Worm (Caenorhabditis elegans) whole organism, mixed stage, embryonic: ENCODE data around the gene col-90.

Experiments used
- M03D4.4 ChIP-seq: sonication (generic microtip); optimal IDR thresholded peaks from 2 replicates; lab custom pipeline; 2017; ENCODE audit warnings: mild to moderate bottlenecking, missing genetic modification characterization, missing compliant biosample characterization
- bed-3 ChIP-seq: fragments of 200-800 bp; sonication (Bioruptor generic); optimal IDR thresholded peaks from 3 replicates; lab custom pipeline; 2018; ENCODE audit warnings: mild to moderate bottlenecking, missing genetic modification characterization, moderate library complexity, missing compliant biosample characterization
- blmp-1 ChIP-seq: fragments of 150-350 bp; optimal IDR thresholded peaks from 2 replicates; lab custom pipeline; 2014; ENCODE audit warnings: missing biosample characterization, missing genetic modification characterization
- ceh-39 ChIP-seq: fragments of 150-350 bp; optimal IDR thresholded peaks from 2 replicates; lab custom pipeline; 2014; ENCODE audit warnings: missing biosample characterization, missing genetic modification characterization
- ceh-83 ChIP-seq: fragments of 200-800 bp; sonication (Bioruptor generic); optimal IDR thresholded peaks from 2 replicates; lab custom pipeline; 2018; ENCODE audit warnings: mild to moderate bottlenecking, missing genetic modification characterization, missing compliant biosample characterization
- elt-1 ChIP-seq: sonication (generic microtip); optimal IDR thresholded peaks from 2 replicates; lab custom pipeline; 2017; ENCODE audit warnings: missing genetic modification characterization, mild to moderate bottlenecking, missing compliant biosample characterization, antibody characterized with exemption, moderate library complexity, borderline replicate concordance; ENCODE audit not compliant: insufficient read depth
- elt-3 ChIP-seq: fragments of 150-350 bp; optimal IDR thresholded peaks from 2 replicates; lab custom pipeline; 2014; ENCODE audit warnings: missing biosample characterization, missing genetic modification characterization
- flh-1 ChIP-seq: fragments of 200-800 bp; sonication (Bioruptor generic); optimal IDR thresholded peaks from 2 replicates; lab custom pipeline; 2018; ENCODE audit warnings: mild to moderate bottlenecking, missing genetic modification characterization, moderate library complexity, missing compliant biosample characterization
- ham-2 ChIP-seq: fragments of 200-800 bp; sonication (Bioruptor generic); optimal IDR thresholded peaks from 2 replicates; lab custom pipeline; 2018; ENCODE audit warnings: mild to moderate bottlenecking, missing genetic modification characterization, missing compliant biosample characterization
- hlh-1 ChIP-seq: fragments of 150-350 bp; optimal IDR thresholded peaks from 2 replicates; lab custom pipeline; 2014; ENCODE audit warnings: missing biosample characterization, missing genetic modification reagents, missing genetic modification characterization
- lin-13 ChIP-seq: fragments of 150-350 bp; optimal IDR thresholded peaks from 2 replicates; lab custom pipeline; 2014; ENCODE audit warnings: missing biosample characterization, missing genetic modification characterization
- lsy-2 ChIP-seq: fragments of 150-350 bp; optimal IDR thresholded peaks from 2 replicates; lab custom pipeline; 2014; ENCODE audit warnings: missing biosample characterization, missing genetic modification characterization
- mab-5 ChIP-seq: fragments of 150-350 bp; optimal IDR thresholded peaks from 2 replicates; lab custom pipeline; 2014; ENCODE audit warnings: missing biosample characterization, missing genetic modification characterization
- mep-1 ChIP-seq: fragments of 150-350 bp; optimal IDR thresholded peaks from 2 replicates; lab custom pipeline; 2017; ENCODE audit warnings: missing biosample characterization, missing genetic modification reagents, missing genetic modification characterization, inconsistent platforms
- mls-2 ChIP-seq: sonication (generic microtip); optimal IDR thresholded peaks from 2 replicates; lab custom pipeline; 2016; ENCODE audit warnings: mild to moderate bottlenecking, missing genetic modification characterization, moderate library complexity, missing compliant biosample characterization
- nhr-12 ChIP-seq: fragments of 150-350 bp; optimal IDR thresholded peaks from 2 replicates; lab custom pipeline; 2014; ENCODE audit warnings: missing biosample characterization, missing genetic modification characterization
- nhr-2 ChIP-seq: fragments of 150-350 bp; optimal IDR thresholded peaks from 2 replicates; lab custom pipeline; 2014; ENCODE audit warnings: missing biosample characterization, missing genetic modification characterization
- nhr-237 ChIP-seq: fragments of 150-350 bp; optimal IDR thresholded peaks from 2 replicates; lab custom pipeline; 2014; ENCODE audit warnings: missing biosample characterization, missing genetic modification characterization
- nhr-28 ChIP-seq: fragments of 150-350 bp; optimal IDR thresholded peaks from 2 replicates; lab custom pipeline; 2014; ENCODE audit warnings: missing biosample characterization, missing genetic modification characterization
- nhr-76 ChIP-seq: sonication (generic microtip); optimal IDR thresholded peaks from 2 replicates; lab custom pipeline; 2017; ENCODE audit warnings: missing biosample characterization, missing genetic modification characterization
- pha-4 ChIP-seq: fragments of 150-350 bp; optimal IDR thresholded peaks from 2 replicates; lab custom pipeline; 2018; ENCODE audit warnings: missing biosample characterization, missing genetic modification reagents, missing genetic modification characterization
- sem-2 ChIP-seq: fragments of 200-800 bp; sonication (Bioruptor generic); optimal IDR thresholded peaks from 2 replicates; lab custom pipeline; 2018; ENCODE audit warnings: mild to moderate bottlenecking, missing genetic modification characterization, missing compliant biosample characterization
- snpc-4 ChIP-seq: fragments of 150-350 bp; optimal IDR thresholded peaks from 2 replicates; lab custom pipeline; 2014; ENCODE audit warnings: missing biosample characterization, missing genetic modification characterization
- sptf-1 ChIP-seq: sonication (generic microtip); optimal IDR thresholded peaks from 2 replicates; lab custom pipeline; 2017; ENCODE audit warnings: mild to moderate bottlenecking, missing genetic modification characterization, moderate library complexity, missing compliant biosample characterization
- tbx-8 ChIP-seq: fragments of 200-800 bp; sonication (Bioruptor generic); optimal IDR thresholded peaks from 2 replicates; lab custom pipeline; 2018; ENCODE audit warnings: mild to moderate bottlenecking, missing genetic modification characterization, moderate library complexity, missing compliant biosample characterization
- unc-120 ChIP-seq: sonication (generic microtip); optimal IDR thresholded peaks from 2 replicates; lab custom pipeline; 2017; ENCODE audit warnings: missing genetic modification characterization, missing compliant biosample characterization; ENCODE audit not compliant: poor library complexity, severe bottlenecking
- unc-39 ChIP-seq: fragments of 150-350 bp; optimal IDR thresholded peaks from 2 replicates; lab custom pipeline; 2014; ENCODE audit warnings: missing biosample characterization, missing genetic modification characterization
- unc-62 ChIP-seq: fragments of 150-350 bp; optimal IDR thresholded peaks from 2 replicates; lab custom pipeline; 2014; ENCODE audit warnings: missing biosample characterization, missing genetic modification reagents, missing genetic modification characterization
- zip-8 ChIP-seq: fragments of 150-350 bp; optimal IDR thresholded peaks from 2 replicates; lab custom pipeline; 2014; ENCODE audit warnings: missing biosample characterization, missing genetic modification characterization
- ztf-11 ChIP-seq: fragments of 150-350 bp; optimal IDR thresholded peaks from 2 replicates; lab custom pipeline; 2014; ENCODE audit warnings: missing biosample characterization, missing genetic modification characterization

Gene col-90

ce11 chrIII:7981938-7982337, 33.3 kb downstream of the col-90 start:
- TF ChIP-seq ceh-83 (no peak), ceh-39 (tag; lab: Kevin White, UChicago) (no peak), ztf-11 (no peak), nhr-28 (tag; lab: Kevin White, UChicago) (no peak), lsy-2 (tag; lab: Kevin White, UChicago) (no peak), elt-3 (no peak), nhr-12 (no peak), mls-2 (no peak), mab-5 (tag; lab: Kevin White, UChicago) (no peak), sptf-1 (tag; lab: Kevin White, UChicago) (no peak), tbx-8 (no peak), pha-4 (tag; lab: Kevin White, UChicago) (no peak), mep-1 (no peak), lin-13 (tag; lab: Kevin White, UChicago) (no peak), bed-3 (GFP tag; lab: Kevin White, UChicago) (no peak), flh-1 (GFP tag; lab: Kevin White, UChicago) (no peak), elt-1 (tag; lab: Kevin White, UChicago) (no peak), M03D4.4 (no peak), blmp-1 (tag; lab: Kevin White, UChicago) (no peak), nhr-76 (tag; lab: Kevin White, UChicago) (no peak)

DNA sequence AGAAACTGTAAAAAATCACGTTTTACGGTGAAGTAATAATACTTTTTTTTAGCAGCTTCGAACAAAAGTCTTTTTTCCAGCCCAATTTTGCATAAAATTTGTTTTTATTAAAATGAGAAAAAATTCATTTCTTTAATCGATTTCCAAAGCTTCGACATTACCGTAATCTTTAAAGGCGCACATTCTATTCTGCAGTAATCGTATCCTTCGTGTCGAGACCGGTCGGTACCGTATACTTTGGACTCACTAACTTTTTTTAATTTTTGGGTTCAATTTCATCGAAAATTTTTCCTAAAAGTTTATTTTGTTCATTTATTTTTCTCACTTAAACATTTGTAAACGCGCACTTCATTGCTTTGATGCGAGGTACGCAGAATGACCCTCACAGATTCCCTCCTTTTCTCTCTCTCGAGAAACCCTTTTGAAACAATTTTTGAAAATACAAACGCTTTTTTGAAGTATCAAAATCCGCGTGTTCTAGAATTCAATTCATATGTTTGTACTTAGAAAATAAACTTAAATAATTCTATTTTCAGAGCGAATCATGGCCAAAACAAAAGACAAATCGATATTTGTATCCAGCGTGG, 38.0 kb downstream of the col-90 start, which contains the start of gene hrpk-2:
hrpk-2 (plus strand) TSS at position 537 of the 587 bp plus-strand sequence.
- TF ChIP-seq pha-4 (tag; lab: Kevin White, UChicago) = no peak
- TF ChIP-seq snpc-4 = no peak
- no peak for TF ChIP-seq nhr-28 (tag; lab: Kevin White, UChicago)
- TF ChIP-seq mep-1 = no peak
- no peak for TF ChIP-seq sem-2 (GFP tag; lab: Kevin White, UChicago)
- TF ChIP-seq hlh-1 (tag; lab: Kevin White, UChicago) = no peak
- no peak for TF ChIP-seq mab-5 (tag; lab: Kevin White, UChicago)
- TF ChIP-seq ztf-11 = no peak
- no peak for TF ChIP-seq nhr-12
- TF ChIP-seq unc-62 (GFP tag; lab: Kevin White, UChicago) = no peak
- no peak for TF ChIP-seq sptf-1 (tag; lab: Kevin White, UChicago)
- no peak for TF ChIP-seq ham-2 (GFP tag; lab: Kevin White, UChicago)
- no peak for TF ChIP-seq blmp-1 (tag; lab: Kevin White, UChicago)
- no peak for TF ChIP-seq nhr-76 (tag; lab: Kevin White, UChicago)
- no peak for TF ChIP-seq zip-8 (tag; lab: Kevin White, UChicago)
- TF ChIP-seq nhr-237 (tag; lab: Kevin White, UChicago) = no peak

DNA sequence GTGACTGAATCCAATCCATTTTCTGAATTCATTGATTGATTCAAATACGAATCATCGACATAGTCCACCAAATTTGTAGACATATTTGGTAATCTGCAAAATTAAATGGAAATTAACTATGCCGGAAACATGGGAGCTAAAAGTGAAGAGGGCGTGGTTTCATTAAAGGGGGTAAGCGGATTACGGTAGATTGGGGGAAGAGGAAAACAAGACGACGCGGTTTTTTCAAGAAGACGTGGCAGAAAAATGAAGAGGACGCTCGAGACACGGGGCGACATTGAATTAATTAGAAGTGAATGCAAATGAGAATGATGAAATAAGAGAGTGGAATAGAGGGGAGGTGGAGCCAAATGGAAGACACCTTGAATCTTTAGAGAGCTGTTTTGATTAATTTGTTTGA, 47.7 kb downstream of the col-90 start, which contains the start of gene npr-17:
npr-17 (minus strand) TSS at position 101 of the 400 bp plus-strand sequence.
- no peak for TF ChIP-seq unc-120 (tag; lab: Kevin White, UChicago)
- no peak for TF ChIP-seq mep-1
- TF ChIP-seq bed-3 (GFP tag; lab: Kevin White, UChicago) = no peak
- TF ChIP-seq nhr-2 (tag; lab: Kevin White, UChicago) = no peak
- TF ChIP-seq elt-3 = no peak
- no peak for TF ChIP-seq nhr-12
- TF ChIP-seq blmp-1 (tag; lab: Kevin White, UChicago) = no peak
- TF ChIP-seq zip-8 (tag; lab: Kevin White, UChicago) = no peak
- TF ChIP-seq ceh-39 (tag; lab: Kevin White, UChicago) = no peak
- TF ChIP-seq nhr-28 (tag; lab: Kevin White, UChicago) = no peak
- no peak for TF ChIP-seq elt-1 (tag; lab: Kevin White, UChicago)
- TF ChIP-seq unc-39 = no peak
- TF ChIP-seq mab-5 (tag; lab: Kevin White, UChicago) = no peak
- TF ChIP-seq flh-1 (GFP tag; lab: Kevin White, UChicago) = no peak
- no peak for TF ChIP-seq snpc-4

- TF ChIP-seq flh-1 (GFP tag; lab: Kevin White, UChicago) (no peak), nhr-76 (tag; lab: Kevin White, UChicago) (no peak), sem-2 (GFP tag; lab: Kevin White, UChicago) (no peak), snpc-4 (no peak), sptf-1 (tag; lab: Kevin White, UChicago) (no peak), zip-8 (tag; lab: Kevin White, UChicago) (no peak), nhr-2 (tag; lab: Kevin White, UChicago) (no peak), pha-4 (tag; lab: Kevin White, UChicago) (no peak)
Measured at ce11 chrIII:7997447-7998046, 48.9 kb downstream of the col-90 start.
